Worm (Caenorhabditis elegans): ENCODE results near the gene Y5H2B.3.

DNA sequence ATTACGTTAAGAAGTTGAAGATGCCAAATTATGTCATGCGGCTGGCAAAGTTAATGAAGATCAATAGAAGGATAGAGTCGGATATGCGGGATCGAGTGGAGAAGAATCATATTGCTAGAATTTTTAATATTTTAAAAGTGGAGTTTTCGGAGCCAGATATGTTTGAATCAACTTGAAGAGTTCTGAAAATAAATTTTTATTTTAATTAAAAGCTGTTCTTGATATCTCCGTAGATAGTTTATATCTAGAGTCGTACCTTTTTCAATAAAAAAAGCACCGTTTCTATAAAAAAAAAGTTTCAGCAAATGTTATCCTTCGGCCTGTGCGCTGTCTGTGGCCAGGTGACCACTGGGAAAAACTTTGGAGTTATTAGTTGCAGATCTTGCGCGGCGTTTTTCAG, 45.1 kb downstream of the Y5H2B.3 start, which contains the start of gene nhr-96:
- TF ChIP-seq ceh-36 (tag; optimal IDR thresholded peaks at IDR 0.05) (no peak), pes-1 (GFP tag; IDR thresholded peaks at IDR 0.05) (no peak), ama-1 (optimal IDR thresholded peaks at IDR 0.05) (no peak), flt-1 (GFP tag; IDR thresholded peaks at IDR 0.05) (no peak), ets-7 (tag; optimal IDR thresholded peaks at IDR 0.05) (no peak)

Data from whole organism, early embryonic.